Worm (Caenorhabditis elegans): ENCODE measurements around the gene Y57A10A.31.

The Y57A10A.31 gene

DNA sequence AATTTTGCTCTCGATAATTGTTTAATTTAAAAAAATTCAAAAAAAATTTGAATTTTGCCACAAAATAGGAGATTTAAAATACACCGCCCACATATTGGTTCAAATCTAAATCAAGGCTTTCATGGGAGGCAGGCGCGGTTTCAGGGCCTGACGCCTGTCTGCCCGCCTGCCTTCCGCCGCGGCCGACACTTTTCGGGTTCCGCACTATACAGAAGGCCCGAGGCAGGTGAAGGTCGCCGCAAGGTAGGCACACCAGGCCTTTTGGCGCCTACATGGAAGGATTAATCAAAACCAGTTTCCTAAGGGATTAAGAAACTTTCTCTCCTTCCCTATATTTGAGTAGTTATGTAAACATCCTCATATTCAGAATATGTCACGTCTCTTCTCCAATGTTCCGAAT lies 46.6 kb upstream of the Y57A10A.31 start, which contains the start of gene Y57A10A.24:
Y57A10A.24 (plus strand) TSS at position 396 of the 400 bp plus-strand sequence.
- TF ChIP-seq ceh-6 (GFP tag; optimal IDR thresholded peaks at IDR 0.05), result no peak
- no peak for TF ChIP-seq unc-86 (tag; optimal IDR thresholded peaks at IDR 0.05)
- TF ChIP-seq sox-4 (tag; optimal IDR thresholded peaks at IDR 0.05), result no peak
- TF ChIP-seq pqm-1 (tag; optimal IDR thresholded peaks at IDR 0.05), result no peak
- TF ChIP-seq fkh-10 (GFP tag; optimal IDR thresholded peaks at IDR 0.05), result no peak
- TF ChIP-seq C38D4.7 (GFP tag; optimal IDR thresholded peaks at IDR 0.05), result no peak
- TF ChIP-seq sox-2 (GFP tag; IDR thresholded peaks at IDR 0.05), result no peak
- TF ChIP-seq ztf-16 (tag; optimal IDR thresholded peaks at IDR 0.05), result no peak
- no peak for TF ChIP-seq hlh-6 (tag; optimal IDR thresholded peaks at IDR 0.05)
- TF ChIP-seq hlh-30 (tag; optimal IDR thresholded peaks at IDR 0.05; ENCODE audit: insufficient read depth), result no peak
- no peak for TF ChIP-seq ceh-2 (tag; optimal IDR thresholded peaks at IDR 0.05)

DNA sequence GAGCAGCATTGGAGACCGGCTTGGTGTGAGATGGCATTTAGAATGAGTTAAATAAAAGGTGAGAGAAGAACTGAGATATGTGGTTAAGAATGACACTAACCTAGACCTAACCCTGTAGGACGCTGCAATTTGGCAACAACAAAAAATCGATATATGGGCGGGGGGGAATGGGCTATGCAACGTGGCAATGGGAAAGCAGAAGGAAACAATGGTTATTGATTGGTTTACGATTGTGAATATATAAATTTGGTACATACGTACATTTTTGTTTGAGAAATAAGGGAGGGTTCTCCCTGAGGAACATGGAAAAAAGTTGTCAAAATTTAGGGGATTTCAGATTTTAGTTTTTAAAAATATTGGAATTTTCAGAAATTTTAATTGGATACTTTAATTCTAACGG lies 40.1 kb upstream of the Y57A10A.31 start, which contains the start of gene tag-276:
tag-276 (minus strand) TSS at position 101 of the 400 bp plus-strand sequence.
- TF ChIP-seq pqm-1 (tag; optimal IDR thresholded peaks at IDR 0.05) (no peak), eyg-1 (tag; optimal IDR thresholded peaks at IDR 0.05) (no peak), ceh-22 (tag; optimal IDR thresholded peaks at IDR 0.05) (no peak), ceh-34 (tag; optimal IDR thresholded peaks at IDR 0.05) (no peak)

DNA sequence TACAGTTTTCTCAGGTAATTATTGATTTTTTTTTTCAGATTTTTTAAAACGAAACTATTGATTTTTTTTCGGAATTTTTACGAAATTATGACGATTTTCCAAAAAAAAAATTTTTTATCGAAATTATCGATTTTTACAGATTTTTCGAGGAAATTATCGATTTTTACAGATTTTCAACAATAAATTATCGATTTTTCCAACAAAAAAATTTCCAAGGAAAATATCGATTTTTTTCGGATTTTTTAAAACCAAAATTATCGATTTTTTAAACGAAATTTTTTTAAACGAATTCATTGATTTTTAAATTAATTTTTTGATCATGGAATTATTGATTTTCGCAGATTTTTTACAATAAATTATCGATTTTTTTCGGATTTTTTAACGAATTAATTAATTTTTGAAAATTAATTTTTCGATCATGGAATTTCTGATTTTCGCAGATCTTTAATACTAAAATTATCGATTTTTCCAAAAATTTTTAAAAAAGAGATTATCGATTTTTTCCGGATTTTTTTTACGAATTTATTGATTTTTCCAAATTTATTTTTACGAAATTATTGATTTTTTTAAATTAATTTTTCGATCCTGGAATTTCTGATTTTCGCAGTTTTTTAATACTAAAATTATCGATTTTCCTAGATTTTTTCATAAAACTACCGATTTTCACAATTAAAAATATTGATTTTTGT lies 33.5 kb upstream of the Y57A10A.31 start:
- TF ChIP-seq unc-86 (tag; optimal IDR thresholded peaks at IDR 0.05) (no peak), ceh-48 (tag; optimal IDR thresholded peaks at IDR 0.05) (peak; percentile 70)

- TF ChIP-seq sdc-2 (tag; optimal IDR thresholded peaks at IDR 0.05) (no peak), ceh-22 (tag; optimal IDR thresholded peaks at IDR 0.05) (no peak), fkh-10 (GFP tag; optimal IDR thresholded peaks at IDR 0.05) (no peak), ceh-2 (tag; optimal IDR thresholded peaks at IDR 0.05) (no peak), hlh-30 (tag; optimal IDR thresholded peaks at IDR 0.05; ENCODE audit: insufficient read depth) (no peak), ceh-19 (GFP tag; optimal IDR thresholded peaks at IDR 0.05) (no peak), nhr-232 (tag; optimal IDR thresholded peaks at IDR 0.05) (no peak), elt-4 (tag; optimal IDR thresholded peaks at IDR 0.05) (no peak), fax-1 (tag; optimal IDR thresholded peaks at IDR 0.05) (no peak), ceh-31 (tag; optimal IDR thresholded peaks at IDR 0.05) (no peak), unc-3 (GFP tag; conservative IDR thresholded peaks at IDR 0.05) (no peak), unc-3 (tag; optimal IDR thresholded peaks at IDR 0.05) (no peak), Y22D7AL.16 (tag; optimal IDR thresholded peaks at IDR 0.05) (no peak), sox-4 (tag; optimal IDR thresholded peaks at IDR 0.05) (no peak), che-1 (tag; optimal IDR thresholded peaks at IDR 0.05) (no peak)
Measured at ce11 chrII:12256528-12256927, 32.7 kb upstream of the Y57A10A.31 start, which contains the start of gene parn-2. Gene parn-2 (minus strand): TSS chrII:12256628.

DNA sequence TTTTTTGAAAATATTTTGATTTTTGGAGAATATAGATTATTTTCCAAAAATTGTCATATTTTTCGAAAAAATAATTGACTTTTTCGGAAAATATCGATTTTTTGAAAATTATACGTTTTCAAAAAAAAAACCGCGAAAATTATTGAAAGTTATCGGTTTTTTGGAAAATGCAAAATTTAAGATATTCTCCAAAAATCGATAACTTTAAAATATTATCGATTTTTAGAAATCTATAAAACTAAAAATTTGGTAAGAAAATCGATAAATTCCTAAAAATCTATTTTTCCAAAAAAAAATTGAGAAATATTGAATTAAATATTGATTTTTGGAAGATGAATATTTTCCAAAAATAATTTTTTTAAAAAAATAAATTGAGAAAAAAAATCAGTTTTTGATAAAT lies 32.1 kb upstream of the Y57A10A.31 start:
- TF ChIP-seq nfya-1 (tag; optimal IDR thresholded peaks at IDR 0.05), result no peak
- no peak for TF ChIP-seq elt-2 (tag; optimal IDR thresholded peaks at IDR 0.05)
- no peak for TF ChIP-seq C38D4.7 (GFP tag; optimal IDR thresholded peaks at IDR 0.05)
- no peak for TF ChIP-seq fkh-10 (GFP tag; optimal IDR thresholded peaks at IDR 0.05)
- TF ChIP-seq ama-1 (optimal IDR thresholded peaks at IDR 0.05), result no peak

DNA sequence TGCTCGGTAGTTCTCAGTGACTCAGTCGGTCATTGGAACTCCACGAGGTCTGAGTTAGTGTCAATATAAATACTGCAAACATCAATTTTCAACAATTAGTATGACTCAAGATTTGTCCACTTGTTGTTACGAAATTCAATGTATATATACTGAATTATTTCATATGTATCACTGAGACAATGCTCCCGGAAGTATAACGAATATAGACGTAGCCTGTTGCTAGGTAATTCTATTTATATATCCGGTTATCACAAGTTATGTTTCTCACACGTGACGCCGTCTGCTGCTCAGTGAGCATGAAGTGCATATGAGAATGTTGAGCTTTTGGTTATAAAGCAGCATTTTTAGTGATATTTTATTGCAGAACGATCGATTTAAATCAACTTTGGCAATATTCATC lies 28.6 kb upstream of the Y57A10A.31 start:
- no peak for TF ChIP-seq ref-2 (tag; optimal IDR thresholded peaks at IDR 0.05)
- no peak for TF ChIP-seq dve-1 (tag; optimal IDR thresholded peaks at IDR 0.05)
- TF ChIP-seq unc-55 (GFP tag; optimal IDR thresholded peaks at IDR 0.05), result no peak
- TF ChIP-seq pha-4 (tag; optimal IDR thresholded peaks at IDR 0.05), result no peak
- TF ChIP-seq dmd-4 (tag; optimal IDR thresholded peaks at IDR 0.05; ENCODE audit: borderline replicate concordance), result no peak
- no peak for TF ChIP-seq ttx-3 (tag; optimal IDR thresholded peaks at IDR 0.05)
- no peak for TF ChIP-seq hlh-30 (tag; optimal IDR thresholded peaks at IDR 0.05; ENCODE audit: insufficient read depth)
- TF ChIP-seq sdc-2 (tag; optimal IDR thresholded peaks at IDR 0.05), result no peak
- no peak for TF ChIP-seq ceh-30 (tag; optimal IDR thresholded peaks at IDR 0.05)
- no peak for TF ChIP-seq odd-2 (tag; optimal IDR thresholded peaks at IDR 0.05)
- no peak for TF ChIP-seq pqm-1 (tag; optimal IDR thresholded peaks at IDR 0.05)
- TF ChIP-seq unc-86 (tag; optimal IDR thresholded peaks at IDR 0.05), result no peak
